Worm (Caenorhabditis elegans): ENCODE measurements around the gene jmjd-5.

DNA sequence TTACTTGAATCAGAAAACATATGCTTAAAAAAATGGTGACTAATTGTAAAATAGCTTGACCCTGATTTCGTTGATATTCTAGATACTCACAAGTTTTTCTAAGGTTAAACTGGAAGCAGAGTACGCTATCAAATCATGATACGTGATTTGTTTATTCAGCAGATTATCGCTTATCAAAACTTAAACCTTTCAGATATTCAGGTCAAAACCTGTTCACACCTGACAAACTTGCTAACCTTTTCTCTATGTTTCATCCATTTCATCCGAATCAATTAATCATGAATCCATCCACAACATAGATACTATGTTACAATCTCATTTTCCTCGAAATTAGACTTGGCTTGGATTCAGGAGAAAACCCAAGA, 20.5 kb downstream of the jmjd-5 start:
- TF ChIP-seq pha-4 (tag; optimal IDR thresholded peaks at IDR 0.05): no peak
- no peak for TF ChIP-seq C06A6.2 (GFP tag; conservative IDR thresholded peaks at IDR 0.05)
- no peak for TF ChIP-seq aptf-2 (GFP tag; conservative IDR thresholded peaks at IDR 0.05)
- no peak for TF ChIP-seq athp-1 (tag; optimal IDR thresholded peaks at IDR 0.05)
- no peak for TF ChIP-seq F55B11.4 (tag; optimal IDR thresholded peaks at IDR 0.05; ENCODE audit: borderline replicate concordance, insufficient read depth)
- TF ChIP-seq lin-40 (tag; optimal IDR thresholded peaks at IDR 0.05): no peak
- TF ChIP-seq attf-3 (GFP tag; conservative IDR thresholded peaks at IDR 0.05): no peak
- TF ChIP-seq snpc-3.4 (tag; optimal IDR thresholded peaks at IDR 0.05): no peak
- no peak for TF ChIP-seq unc-130 (GFP tag; optimal IDR thresholded peaks at IDR 0.05)
- no peak for TF ChIP-seq unc-62 (GFP tag; optimal IDR thresholded peaks at IDR 0.05)
- TF ChIP-seq nfya-1 (tag; optimal IDR thresholded peaks at IDR 0.05; ENCODE audit: borderline replicate concordance, insufficient read depth): no peak
- no peak for TF ChIP-seq zim-3 (tag; optimal IDR thresholded peaks at IDR 0.05)
- TF ChIP-seq attf-5 (GFP tag; optimal IDR thresholded peaks at IDR 0.05): no peak

Data from whole organism, young adult.